Fruit fly (Drosophila melanogaster) whole organism, embryonic: ENCODE measurements around the gene CG5435.

ENCODE experiments used
- Aef1 ChIP-seq: fragments of 200-800 bp; sonication (Bioruptor generic); IDR thresholded peaks from 3 replicates; pipeline ENCODE4 v1.3.6; 2022; ENCODE audit warnings: missing biosample characterization, missing genetic modification characterization
- Antp ChIP-seq: fragments of 200-800 bp; sonication (Bioruptor generic); optimal IDR thresholded peaks from 3 replicates; lab custom pipeline; 2016; ENCODE audit warnings: missing biosample characterization, missing genetic modification characterization
- Asciz ChIP-seq: fragments of 200-800 bp; sonication (Bioruptor generic); optimal IDR thresholded peaks from 2 replicates; lab custom pipeline; 2017; ENCODE audit warnings: missing biosample characterization, mild to moderate bottlenecking, missing genetic modification characterization, missing genetic modification reagents
- CG10274 ChIP-seq: fragments of 200-800 bp; sonication (Bioruptor generic); optimal IDR thresholded peaks from 3 replicates; lab custom pipeline; 2017; ENCODE audit warnings: missing biosample characterization, mild to moderate bottlenecking, missing genetic modification characterization
- CG11456 ChIP-seq: fragments of 200-800 bp; sonication (Bioruptor generic); IDR thresholded peaks from 3 replicates; pipeline ENCODE4 v1.3.6; 2022; ENCODE audit warnings: missing biosample characterization, missing genetic modification characterization
- CG12659 ChIP-seq: fragments of 200-800 bp; sonication (Bioruptor generic); optimal IDR thresholded peaks from 3 replicates; lab custom pipeline; 2017; ENCODE audit warnings: mild to moderate bottlenecking, missing biosample characterization, missing genetic modification reagents, missing genetic modification characterization
- CG13775 ChIP-seq: fragments of 200-800 bp; sonication (Bioruptor generic); optimal IDR thresholded peaks from 3 replicates; lab custom pipeline; 2017; ENCODE audit warnings: missing biosample characterization, mild to moderate bottlenecking, missing genetic modification characterization
- CG17186 ChIP-seq: fragments of 200-800 bp; sonication (Bioruptor generic); optimal IDR thresholded peaks from 3 replicates; lab custom pipeline; 2017; ENCODE audit warnings: missing biosample characterization, missing genetic modification reagents, missing genetic modification characterization
- CG17385 ChIP-seq: fragments of 200-800 bp; sonication (Bioruptor generic); optimal IDR thresholded peaks from 3 replicates; lab custom pipeline; 2018; ENCODE audit warnings: missing biosample characterization, mild to moderate bottlenecking, missing genetic modification characterization
- CG2202 ChIP-seq: fragments of 200-800 bp; sonication (Bioruptor generic); optimal IDR thresholded peaks from 2 replicates; lab custom pipeline; 2018; ENCODE audit warnings: missing biosample characterization, mild to moderate bottlenecking, missing genetic modification characterization
- CG2889 ChIP-seq: fragments of 200-800 bp; sonication (Bioruptor generic); IDR thresholded peaks from 3 replicates; pipeline ENCODE4 v1.3.6; 2022; ENCODE audit warnings: missing biosample characterization, missing genetic modification characterization
- CG30403 ChIP-seq: fragments of 200-800 bp; sonication (Bioruptor generic); optimal IDR thresholded peaks from 3 replicates; lab custom pipeline; 2016; ENCODE audit warnings: missing biosample characterization, missing genetic modification characterization
- CG3163 ChIP-seq: fragments of 200-800 bp; sonication (Bioruptor generic); optimal IDR thresholded peaks from 3 replicates; lab custom pipeline; 2016; ENCODE audit warnings: missing biosample characterization, missing genetic modification characterization
- CG32772 ChIP-seq: fragments of 200-800 bp; sonication (Bioruptor generic); IDR thresholded peaks from 2 replicates; pipeline ENCODE4 v1.3.6; 2022; ENCODE audit warnings: missing biosample characterization, missing genetic modification characterization
- CG3407 ChIP-seq: fragments of 200-800 bp; sonication (Bioruptor generic); optimal IDR thresholded peaks from 2 replicates; lab custom pipeline; 2018; ENCODE audit warnings: missing biosample characterization, mild to moderate bottlenecking, missing genetic modification characterization
- CG6689 ChIP-seq: fragments of 200-800 bp; sonication (Bioruptor generic); IDR thresholded peaks from 2 replicates; pipeline ENCODE4 v1.3.6; 2022; ENCODE audit warnings: missing biosample characterization, missing genetic modification characterization
- CG7786 ChIP-seq: fragments of 200-800 bp; sonication (Bioruptor generic); optimal IDR thresholded peaks from 2 replicates; lab custom pipeline; 2016; ENCODE audit warnings: missing biosample characterization, missing genetic modification characterization
- CG9437 ChIP-seq: fragments of 200-800 bp; sonication (Bioruptor generic); optimal IDR thresholded peaks from 2 replicates; lab custom pipeline; 2018; ENCODE audit warnings: missing biosample characterization, mild to moderate bottlenecking, missing genetic modification characterization
- D19B ChIP-seq: fragments of 200-800 bp; sonication (Bioruptor generic); optimal IDR thresholded peaks from 2 replicates; lab custom pipeline; 2017; ENCODE audit warnings: missing biosample characterization, mild to moderate bottlenecking, missing genetic modification characterization
- Dip2 ChIP-seq: fragments of 200-800 bp; sonication (Bioruptor generic); IDR thresholded peaks from 2 replicates; pipeline ENCODE4 v1.3.6; 2022; ENCODE audit warnings: missing biosample characterization, missing genetic modification characterization
- E2f1 ChIP-seq: fragments of 200-800 bp; sonication (Bioruptor generic); IDR thresholded peaks from 2 replicates; pipeline ENCODE4 v1.3.6; 2022; ENCODE audit warnings: missing biosample characterization, missing genetic modification characterization
- Gug ChIP-seq: fragments of 200-800 bp; sonication (Bioruptor generic); IDR thresholded peaks from 4 replicates; pipeline ENCODE4 v1.3.6; 2022; ENCODE audit warnings: missing biosample characterization, missing genetic modification characterization
- HHEX ChIP-seq: fragments of 200-800 bp; sonication (Bioruptor generic); optimal IDR thresholded peaks from 3 replicates; lab custom pipeline; 2017; ENCODE audit warnings: missing biosample characterization, mild to moderate bottlenecking, missing genetic modification characterization, missing genetic modification reagents
- Hand ChIP-seq: fragments of 200-800 bp; sonication (Bioruptor generic); optimal IDR thresholded peaks from 2 replicates; lab custom pipeline; 2017; ENCODE audit warnings: mild to moderate bottlenecking, missing biosample characterization, missing genetic modification reagents, missing genetic modification characterization
- Med ChIP-seq: fragments of 200-800 bp; sonication (Bioruptor generic); peaks from one replicate; lab custom pipeline; 2016; ENCODE audit warnings: missing biosample characterization, missing genetic modification characterization, mild to moderate bottlenecking, inconsistent platforms, moderate library complexity
- Mes4 ChIP-seq: fragments of 200-800 bp; sonication (Bioruptor generic); optimal IDR thresholded peaks from 2 replicates; lab custom pipeline; 2016; ENCODE audit warnings: missing biosample characterization, missing genetic modification characterization
- Myb ChIP-seq: fragments of 200-800 bp; sonication (Bioruptor generic); optimal IDR thresholded peaks from 2 replicates; lab custom pipeline; 2016; ENCODE audit warnings: missing biosample characterization, missing genetic modification characterization
- Oli ChIP-seq: fragments of 200-800 bp; sonication (Bioruptor generic); optimal IDR thresholded peaks from 2 replicates; lab custom pipeline; 2018; ENCODE audit warnings: missing biosample characterization, mild to moderate bottlenecking, missing genetic modification characterization, moderate library complexity
- Optix ChIP-seq: fragments of 200-800 bp; sonication (Bioruptor generic); IDR thresholded peaks from 3 replicates; pipeline ENCODE4 v1.3.6; 2022; ENCODE audit warnings: missing biosample characterization, missing genetic modification characterization
- Sox102F ChIP-seq: fragments of 200-800 bp; sonication (Bioruptor generic); optimal IDR thresholded peaks from 2 replicates; lab custom pipeline; 2018; ENCODE audit warnings: missing biosample characterization, mild to moderate bottlenecking, missing genetic modification characterization, moderate library complexity
- ab ChIP-seq: fragments of 200-800 bp; sonication (Bioruptor generic); optimal IDR thresholded peaks from 2 replicates; lab custom pipeline; 2016; ENCODE audit warnings: missing biosample characterization, missing genetic modification characterization
- ash1 ChIP-seq: fragments of 200-800 bp; sonication (Bioruptor generic); optimal IDR thresholded peaks from 2 replicates; lab custom pipeline; 2018; ENCODE audit warnings: missing biosample characterization, mild to moderate bottlenecking, missing genetic modification characterization
- ato ChIP-seq: fragments of 200-800 bp; sonication (Bioruptor generic); IDR thresholded peaks from 2 replicates; pipeline ENCODE4 v1.3.6; 2022; ENCODE audit warnings: missing biosample characterization, missing genetic modification characterization; ENCODE audit not compliant: partially characterized antibody
- caup ChIP-seq: fragments of 200-800 bp; sonication (Bioruptor generic); optimal IDR thresholded peaks from 3 replicates; lab custom pipeline; 2017; ENCODE audit warnings: missing biosample characterization, mild to moderate bottlenecking, missing genetic modification characterization, moderate library complexity; ENCODE audit not compliant: severe bottlenecking
- croc ChIP-seq: fragments of 200-800 bp; sonication (Bioruptor generic); conservative IDR thresholded peaks from 3 replicates; pipeline ENCODE4 v1.3.6; 2022; ENCODE audit warnings: missing biosample characterization, missing genetic modification characterization
- dmrt99B ChIP-seq: fragments of 200-800 bp; sonication (Bioruptor generic); optimal IDR thresholded peaks from 2 replicates; lab custom pipeline; 2018; ENCODE audit warnings: missing biosample characterization, mild to moderate bottlenecking, missing genetic modification characterization, moderate library complexity
- fd64A ChIP-seq: fragments of 200-800 bp; sonication (Bioruptor generic); optimal IDR thresholded peaks from 3 replicates; lab custom pipeline; 2018; ENCODE audit warnings: missing biosample characterization, mild to moderate bottlenecking, missing genetic modification characterization
- inv ChIP-seq: fragments of 200-800 bp; sonication (Bioruptor generic); IDR thresholded peaks from 2 replicates; pipeline ENCODE4 v1.3.6; 2022; ENCODE audit warnings: missing biosample characterization, missing genetic modification characterization; ENCODE audit not compliant: partially characterized antibody
- jumu ChIP-seq: fragments of 200-800 bp; sonication (Bioruptor generic); optimal IDR thresholded peaks from 3 replicates; lab custom pipeline; 2016; ENCODE audit warnings: missing biosample characterization, missing genetic modification characterization
- lov ChIP-seq, 2 experiments: fragments of 200-800 bp in 1 of 2; fragments of >200 bp in 1 of 2; sonication (Bioruptor generic) in 1 of 2; IDR thresholded peaks in 1 of 2; optimal IDR thresholded peaks in 1 of 2; 2 replicates in 1 of 2; 3 replicates in 1 of 2; pipeline versions ENCODE4 v1.3.6 to Lab custom; 2017 to 2022; ENCODE audit warnings: missing biosample characterization in 1 of 2, missing genetic modification characterization in 1 of 2
- nau ChIP-seq: fragments of 200-800 bp; sonication (Bioruptor generic); optimal IDR thresholded peaks from 3 replicates; lab custom pipeline; 2017; ENCODE audit warnings: missing biosample characterization, mild to moderate bottlenecking, missing genetic modification characterization, missing genetic modification reagents
- pan ChIP-seq, 4 experiments: fragments of >200 bp in 3 of 4; fragments of 200-800 bp in 1 of 4; sonication (Bioruptor generic) in 1 of 4; optimal IDR thresholded peaks in 3 of 4; IDR thresholded peaks in 1 of 4; 2 replicates each; pipeline versions ENCODE4 v1.3.6 to Lab custom; 2017 to 2022; ENCODE audit warnings: missing biosample characterization in 2 of 4, missing genetic modification characterization in 2 of 4, mixed read lengths in 1 of 4
- run ChIP-seq: fragments of 200-800 bp; sonication (Bioruptor generic); optimal IDR thresholded peaks from 3 replicates; lab custom pipeline; 2018; ENCODE audit warnings: missing biosample characterization, mild to moderate bottlenecking, missing genetic modification characterization
- slbo ChIP-seq: fragments of 200-800 bp; sonication (Bioruptor generic); IDR thresholded peaks from 2 replicates; pipeline ENCODE4 v1.3.6; 2022; ENCODE audit warnings: missing biosample characterization, missing genetic modification characterization
- sob ChIP-seq: fragments of 200-800 bp; sonication (Bioruptor generic); IDR thresholded peaks from 2 replicates; pipeline ENCODE4 v1.3.6; 2022; ENCODE audit warnings: missing biosample characterization, missing genetic modification characterization
- sr ChIP-seq: fragments of 200-800 bp; sonication (Bioruptor generic); IDR thresholded peaks from 3 replicates; pipeline ENCODE4 v1.3.6; 2022; ENCODE audit warnings: missing biosample characterization, missing genetic modification characterization
- zf30C ChIP-seq: fragments of 200-800 bp; sonication (Bioruptor generic); optimal IDR thresholded peaks from 3 replicates; lab custom pipeline; 2018; ENCODE audit warnings: missing biosample characterization, mild to moderate bottlenecking, missing genetic modification characterization

Gene CG5435

dm6 chr2L:12465164-12466011, 34.7 kb upstream of the CG5435 start (continued):
- no peak for TF ChIP-seq CG3163 (GFP tag; lab: Kevin White, UChicago)
- TF ChIP-seq E2f1 (GFP tag; lab: Robert Waterston, UW): no peak
- no peak for TF ChIP-seq CG30403 (GFP tag; lab: Kevin White, UChicago)
- TF ChIP-seq CG12659 (GFP tag; lab: Kevin White, UChicago): peak; percentile 1
- TF ChIP-seq Asciz (GFP tag; lab: Kevin White, UChicago): peak; percentile 51
- no peak for TF ChIP-seq fd64A (GFP tag; lab: Kevin White, UChicago)
- no peak for TF ChIP-seq CG7786
- no peak for TF ChIP-seq dmrt99B (tag; lab: Kevin White, UChicago)
- no peak for TF ChIP-seq Antp (GFP tag; lab: Kevin White, UChicago)
- no peak for TF ChIP-seq croc (GFP tag; lab: Robert Waterston, UW)
- TF ChIP-seq CG32772 (GFP tag; lab: Robert Waterston, UW): no peak
- no peak for TF ChIP-seq Myb (GFP tag; lab: Kevin White, UChicago)
- TF ChIP-seq inv (GFP tag; lab: Robert Waterston, UW): no peak
- TF ChIP-seq CG2202 (tag; lab: Kevin White, UChicago): peak; percentile 47
- TF ChIP-seq Optix (GFP tag; lab: Robert Waterston, UW): no peak
- TF ChIP-seq HHEX (GFP tag; lab: Kevin White, UChicago): peak; percentile 23
- peak; percentile 65 for TF ChIP-seq CG3407 (GFP tag; lab: Kevin White, UChicago)
- TF ChIP-seq Mes4 (GFP tag; lab: Kevin White, UChicago): no peak
- TF ChIP-seq ato (GFP tag; lab: Robert Waterston, UW): no peak
- no peak for TF ChIP-seq Gug (GFP tag; lab: Robert Waterston, UW)
- TF ChIP-seq Dip2: no peak
- peak; percentile 25 for TF ChIP-seq Sox102F (GFP tag; lab: Kevin White, UChicago)
- TF ChIP-seq sob: no peak
- TF ChIP-seq, all 482 proteins: peak for 89

dm6 chr2L:12464065-12464464, 33.4 kb upstream of the CG5435 start:
- TF ChIP-seq slbo (GFP tag; lab: Robert Waterston, UW) (peak; percentile 9; the same call in 1 of the 2 replicates), CG17385 (GFP tag; lab: Kevin White, UChicago) (no peak), CG17186 (GFP tag; lab: Kevin White, UChicago) (no peak), pan (optimal IDR thresholded peaks at IDR 0.05; lab: Kevin White, UChicago) (no peak), pan (GFP tag; optimal IDR thresholded peaks at IDR 0.05 in 1 of 2, IDR thresholded peaks at IDR 0.05 in 1 of 2) (peak in 1 of 2 experiments; percentile 32), CG11456 (GFP tag; lab: Robert Waterston, UW) (no peak), ash1 (peak; percentile 14), CG6689 (GFP tag; lab: Robert Waterston, UW) (no peak), CG9437 (GFP tag; lab: Kevin White, UChicago) (no peak), nau (GFP tag; lab: Kevin White, UChicago) (no peak), jumu (GFP tag; lab: Kevin White, UChicago) (no peak), Oli (tag; lab: Kevin White, UChicago) (no peak), Myb (GFP tag; lab: Kevin White, UChicago) (no peak), lov (optimal IDR thresholded peaks at IDR 0.05; lab: Kevin White, UChicago) (no peak), lov (GFP tag; IDR thresholded peaks at IDR 0.05; lab: Robert Waterston, UW) (0 out of 3 replicates have a peak, but pooled peaks have one; percentile 13), Hand (GFP tag; lab: Kevin White, UChicago) (no peak), ab (no peak), Aef1 (no peak), Med (GFP tag; lab: Kevin White, UChicago) (peak; percentile 90), CG10274 (GFP tag; lab: Kevin White, UChicago) (no peak), zf30C (GFP tag; lab: Kevin White, UChicago) (no peak), sr (GFP tag; lab: Robert Waterston, UW) (0 out of 3 replicates have a peak, but pooled peaks have one; percentile 14), caup (GFP tag; lab: Kevin White, UChicago) (no peak), CG2889 (GFP tag; lab: Robert Waterston, UW) (peak; percentile 55; the same call in 1 of the 3 replicates), run (tag; lab: Kevin White, UChicago) (no peak), CG13775 (no peak), D19B (GFP tag; lab: Kevin White, UChicago) (peak; percentile 35)
